Worm (Caenorhabditis elegans) whole organism, L2 larva: ENCODE results near the gene nhr-246.

ENCODE experiments used
- lin-11 ChIP-seq: fragments of 150-350 bp; sonication (generic microtip); optimal IDR thresholded peaks from 2 replicates; lab custom pipeline; 2014; ENCODE audit warnings: missing biosample characterization, missing genetic modification characterization, inconsistent platforms, mixed read lengths
- lsy-2 ChIP-seq, 2 experiments: fragments of 150-350 bp in 1 of 2; sonication (generic microtip) in 1 of 2; optimal IDR thresholded peaks; 2 replicates each; lab custom pipeline; 2014 to 2017; ENCODE audit warnings: missing biosample characterization in 2 of 2, missing genetic modification characterization in 2 of 2
- nhr-12 ChIP-seq: fragments of 150-350 bp; optimal IDR thresholded peaks from 2 replicates; lab custom pipeline; 2014; ENCODE audit warnings: missing biosample characterization, missing genetic modification characterization
- nhr-25 ChIP-seq: fragments of 150-350 bp; sonication (generic microtip); optimal IDR thresholded peaks from 3 replicates; lab custom pipeline; 2014; ENCODE audit warnings: missing biosample characterization, missing genetic modification characterization
- unc-39 ChIP-seq: fragments of 150-350 bp; optimal IDR thresholded peaks from 2 replicates; lab custom pipeline; 2014; ENCODE audit warnings: missing biosample characterization, missing genetic modification characterization
- ztf-11 ChIP-seq: sonication (generic microtip); optimal IDR thresholded peaks from 2 replicates; lab custom pipeline; 2017; ENCODE audit warnings: missing biosample characterization, missing genetic modification characterization

DNA sequence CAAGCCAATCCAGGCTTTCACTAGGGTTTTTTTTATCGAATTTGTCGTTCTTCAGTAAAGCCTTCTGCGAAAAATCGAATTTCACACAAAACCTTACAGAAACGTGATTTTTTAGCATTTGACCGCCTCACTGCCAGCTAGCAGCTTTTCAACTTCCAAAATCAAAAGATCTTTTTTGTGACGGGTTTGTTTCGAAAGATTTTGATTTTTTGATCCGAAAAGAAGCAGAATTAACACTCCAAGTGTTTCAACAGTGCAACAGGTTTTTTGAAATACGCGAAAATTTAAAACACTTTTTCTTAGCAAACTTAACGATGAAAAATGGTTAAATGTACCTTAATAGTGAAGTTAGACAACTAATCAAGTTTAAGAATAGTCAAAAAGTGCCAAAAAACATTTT lies 25.1 kb downstream of the nhr-246 start, which contains the start of gene clec-229:
- TF ChIP-seq ztf-11 (tag; lab: Kevin White, UChicago) = no peak
- TF ChIP-seq lsy-2 (tag; optimal IDR thresholded peaks at IDR 0.05; lab: Kevin White, UChicago) = no peak
- no peak for TF ChIP-seq unc-39 (tag; lab: Kevin White, UChicago)
- TF ChIP-seq lin-11 (tag; lab: Kevin White, UChicago) = no peak
- no peak for TF ChIP-seq nhr-25 (tag; lab: Kevin White, UChicago)
- no peak for TF ChIP-seq nhr-12 (tag; lab: Kevin White, UChicago)
